Worm (Caenorhabditis elegans) whole organism, mixed stage, embryonic: ENCODE results near the gene srw-140.

Experiments
- M03D4.4 ChIP-seq: sonication (generic microtip); optimal IDR thresholded peaks from 2 replicates; lab custom pipeline; 2017; ENCODE audit warnings: mild to moderate bottlenecking, missing genetic modification characterization, missing compliant biosample characterization
- ceh-39 ChIP-seq: fragments of 150-350 bp; optimal IDR thresholded peaks from 2 replicates; lab custom pipeline; 2014; ENCODE audit warnings: missing biosample characterization, missing genetic modification characterization
- ceh-43 ChIP-seq: fragments of 200-800 bp; sonication (Bioruptor generic); optimal IDR thresholded peaks from 2 replicates; lab custom pipeline; 2018; ENCODE audit warnings: mild to moderate bottlenecking, missing genetic modification characterization, moderate library complexity, missing compliant biosample characterization
- ceh-83 ChIP-seq: fragments of 200-800 bp; sonication (Bioruptor generic); optimal IDR thresholded peaks from 2 replicates; lab custom pipeline; 2018; ENCODE audit warnings: mild to moderate bottlenecking, missing genetic modification characterization, missing compliant biosample characterization
- ces-1 ChIP-seq: fragments of 150-350 bp; optimal IDR thresholded peaks from 2 replicates; lab custom pipeline; 2014; ENCODE audit warnings: missing biosample characterization, missing genetic modification reagents, missing genetic modification characterization
- cnd-1 ChIP-seq: fragments of 200-800 bp; sonication (Bioruptor generic); optimal IDR thresholded peaks from 2 replicates; lab custom pipeline; 2018; ENCODE audit warnings: mild to moderate bottlenecking, missing genetic modification characterization, missing compliant biosample characterization
- drap-1 ChIP-seq: fragments of 200-800 bp; sonication (Bioruptor generic); optimal IDR thresholded peaks from 3 replicates; lab custom pipeline; 2018; ENCODE audit warnings: mild to moderate bottlenecking, missing genetic modification characterization, missing compliant biosample characterization
- elt-1 ChIP-seq: sonication (generic microtip); optimal IDR thresholded peaks from 2 replicates; lab custom pipeline; 2017; ENCODE audit warnings: missing genetic modification characterization, mild to moderate bottlenecking, missing compliant biosample characterization, antibody characterized with exemption, moderate library complexity, borderline replicate concordance; ENCODE audit not compliant: insufficient read depth
- elt-3 ChIP-seq: fragments of 150-350 bp; optimal IDR thresholded peaks from 2 replicates; lab custom pipeline; 2014; ENCODE audit warnings: missing biosample characterization, missing genetic modification characterization
- flh-1 ChIP-seq: fragments of 200-800 bp; sonication (Bioruptor generic); optimal IDR thresholded peaks from 2 replicates; lab custom pipeline; 2018; ENCODE audit warnings: mild to moderate bottlenecking, missing genetic modification characterization, moderate library complexity, missing compliant biosample characterization
- hlh-1 ChIP-seq: fragments of 150-350 bp; optimal IDR thresholded peaks from 2 replicates; lab custom pipeline; 2014; ENCODE audit warnings: missing biosample characterization, missing genetic modification reagents, missing genetic modification characterization
- lin-13 ChIP-seq: fragments of 150-350 bp; optimal IDR thresholded peaks from 2 replicates; lab custom pipeline; 2014; ENCODE audit warnings: missing biosample characterization, missing genetic modification characterization
- lin-32 ChIP-seq: fragments of 200-800 bp; sonication (Bioruptor generic); optimal IDR thresholded peaks from 2 replicates; lab custom pipeline; 2018; ENCODE audit warnings: mild to moderate bottlenecking, missing genetic modification characterization, missing compliant biosample characterization
- lsy-2 ChIP-seq: fragments of 150-350 bp; optimal IDR thresholded peaks from 2 replicates; lab custom pipeline; 2014; ENCODE audit warnings: missing biosample characterization, missing genetic modification characterization
- mab-5 ChIP-seq: fragments of 150-350 bp; optimal IDR thresholded peaks from 2 replicates; lab custom pipeline; 2014; ENCODE audit warnings: missing biosample characterization, missing genetic modification characterization
- mep-1 ChIP-seq: fragments of 150-350 bp; optimal IDR thresholded peaks from 2 replicates; lab custom pipeline; 2017; ENCODE audit warnings: missing biosample characterization, missing genetic modification reagents, missing genetic modification characterization, inconsistent platforms
- mls-2 ChIP-seq: sonication (generic microtip); optimal IDR thresholded peaks from 2 replicates; lab custom pipeline; 2016; ENCODE audit warnings: mild to moderate bottlenecking, missing genetic modification characterization, moderate library complexity, missing compliant biosample characterization
- nhr-12 ChIP-seq: fragments of 150-350 bp; optimal IDR thresholded peaks from 2 replicates; lab custom pipeline; 2014; ENCODE audit warnings: missing biosample characterization, missing genetic modification characterization
- nhr-2 ChIP-seq: fragments of 150-350 bp; optimal IDR thresholded peaks from 2 replicates; lab custom pipeline; 2014; ENCODE audit warnings: missing biosample characterization, missing genetic modification characterization
- nhr-237 ChIP-seq: fragments of 150-350 bp; optimal IDR thresholded peaks from 2 replicates; lab custom pipeline; 2014; ENCODE audit warnings: missing biosample characterization, missing genetic modification characterization
- nhr-28 ChIP-seq: fragments of 150-350 bp; optimal IDR thresholded peaks from 2 replicates; lab custom pipeline; 2014; ENCODE audit warnings: missing biosample characterization, missing genetic modification characterization
- pha-4 ChIP-seq: fragments of 150-350 bp; optimal IDR thresholded peaks from 2 replicates; lab custom pipeline; 2018; ENCODE audit warnings: missing biosample characterization, missing genetic modification reagents, missing genetic modification characterization
- sptf-1 ChIP-seq: sonication (generic microtip); optimal IDR thresholded peaks from 2 replicates; lab custom pipeline; 2017; ENCODE audit warnings: mild to moderate bottlenecking, missing genetic modification characterization, moderate library complexity, missing compliant biosample characterization
- tbx-8 ChIP-seq: fragments of 200-800 bp; sonication (Bioruptor generic); optimal IDR thresholded peaks from 2 replicates; lab custom pipeline; 2018; ENCODE audit warnings: mild to moderate bottlenecking, missing genetic modification characterization, moderate library complexity, missing compliant biosample characterization
- unc-39 ChIP-seq: fragments of 150-350 bp; optimal IDR thresholded peaks from 2 replicates; lab custom pipeline; 2014; ENCODE audit warnings: missing biosample characterization, missing genetic modification characterization
- unc-62 ChIP-seq: fragments of 150-350 bp; optimal IDR thresholded peaks from 2 replicates; lab custom pipeline; 2014; ENCODE audit warnings: missing biosample characterization, missing genetic modification reagents, missing genetic modification characterization
- ztf-11 ChIP-seq: fragments of 150-350 bp; optimal IDR thresholded peaks from 2 replicates; lab custom pipeline; 2014; ENCODE audit warnings: missing biosample characterization, missing genetic modification characterization

The srw-140 gene

DNA sequence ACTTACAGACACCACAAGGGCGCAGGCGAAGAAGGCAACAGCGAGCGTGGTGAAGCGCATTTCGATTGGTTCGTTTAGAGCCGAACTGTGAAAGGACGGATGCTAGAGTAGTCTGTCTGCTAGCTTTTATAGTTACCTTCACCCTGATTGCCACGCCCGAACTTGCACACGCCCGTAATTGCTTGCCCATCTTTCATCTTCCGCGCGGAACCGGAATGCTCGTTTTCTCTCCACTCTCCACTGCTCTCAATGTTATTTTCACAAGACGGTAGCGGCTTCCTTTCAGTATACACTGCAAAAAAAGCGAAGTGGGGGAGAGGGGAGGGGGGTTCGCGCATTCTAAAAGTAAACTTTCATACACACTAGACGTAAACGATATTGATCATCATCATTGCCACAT lies 29.0 kb downstream of the srw-140 start, which contains the start of gene abu-8:
TSS of gene abu-8 (minus strand) at position 101 of the 400 bp plus-strand sequence.
- TF ChIP-seq nhr-12 (tag; lab: Kevin White, UChicago) (no peak), mls-2 (tag; lab: Kevin White, UChicago) (no peak), ceh-43 (no peak), nhr-2 (tag; lab: Kevin White, UChicago) (no peak), unc-62 (GFP tag; lab: Kevin White, UChicago) (no peak), lin-32 (GFP tag; lab: Kevin White, UChicago) (no peak), M03D4.4 (tag; lab: Kevin White, UChicago) (no peak), ztf-11 (no peak)

DNA sequence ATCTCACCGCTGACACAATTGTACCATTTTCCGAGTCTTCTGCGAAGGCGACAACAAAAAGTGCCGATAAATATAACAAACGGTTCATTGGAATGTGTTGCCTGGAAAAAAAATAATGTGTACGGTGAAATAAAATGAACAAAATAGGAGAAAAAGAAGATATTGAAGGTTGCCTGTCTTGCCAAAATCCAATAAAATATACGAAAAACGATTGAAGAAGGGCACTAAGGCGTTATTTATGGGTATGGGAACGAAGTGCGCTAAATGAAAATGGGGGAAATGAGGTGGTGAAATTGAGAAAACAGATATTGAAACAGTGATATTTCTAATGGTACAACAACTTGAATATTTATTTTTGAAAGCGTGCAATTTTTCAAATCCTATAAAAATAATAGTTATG lies 32.7 kb downstream of the srw-140 start, which contains the start of gene Y47A7.2:
TSS of gene Y47A7.2 (minus strand) at position 101 of the 400 bp plus-strand sequence.
- TF ChIP-seq drap-1, result no peak
- no peak for TF ChIP-seq hlh-1 (tag; lab: Kevin White, UChicago)
- TF ChIP-seq flh-1, result no peak
- TF ChIP-seq elt-3, result no peak
- TF ChIP-seq lsy-2, result no peak
- TF ChIP-seq ztf-11, result no peak
- TF ChIP-seq unc-39 (tag; lab: Kevin White, UChicago), result no peak

DNA sequence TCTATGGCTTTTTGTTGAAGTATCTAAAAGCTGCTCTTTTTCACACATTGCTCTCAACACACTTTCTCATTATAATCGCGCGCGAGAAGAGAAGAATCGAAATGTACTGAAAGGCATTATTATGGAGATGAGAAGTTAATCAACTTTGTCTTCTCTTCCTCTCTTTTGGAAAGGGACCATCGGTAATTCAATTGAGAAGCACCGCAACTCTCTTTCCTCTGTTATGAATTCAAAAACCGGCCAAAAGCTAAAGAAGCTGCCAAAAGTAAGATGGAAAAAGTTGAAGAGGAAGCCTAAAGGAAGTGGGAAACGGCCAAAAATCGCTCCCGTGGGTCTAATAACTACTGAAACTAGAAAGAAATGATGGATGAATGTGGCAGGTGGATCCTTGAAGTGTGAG lies 34.7 kb downstream of the srw-140 start:
- TF ChIP-seq nhr-12 (tag; lab: Kevin White, UChicago) (no peak), sptf-1 (tag; lab: Kevin White, UChicago) (no peak), elt-1 (tag; lab: Kevin White, UChicago) (no peak), ces-1 (GFP tag; lab: Kevin White, UChicago) (peak; percentile 99), mep-1 (tag; lab: Kevin White, UChicago) (no peak), nhr-237 (tag; lab: Kevin White, UChicago) (no peak), mab-5 (tag; lab: Kevin White, UChicago) (no peak)

DNA sequence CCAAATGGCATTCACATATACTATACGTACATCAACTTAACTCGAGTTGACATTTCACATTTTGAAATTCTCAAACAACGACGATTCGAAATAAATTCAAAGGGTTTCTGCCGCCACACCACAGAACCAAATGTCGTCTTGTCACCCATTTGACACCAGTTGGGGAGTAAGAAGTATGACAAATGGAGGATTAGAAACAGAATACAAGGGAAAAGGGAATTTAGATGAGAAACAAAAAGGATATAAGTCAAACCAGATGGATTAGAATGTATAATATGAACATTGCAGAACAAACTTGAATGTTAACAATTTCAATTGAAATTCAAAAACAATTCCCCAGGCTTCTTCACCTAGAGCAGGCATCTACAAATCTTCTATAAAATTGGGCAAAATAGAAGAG lies 36.2 kb downstream of the srw-140 start:
- peak; percentile 11 for TF ChIP-seq unc-62 (GFP tag; lab: Kevin White, UChicago)
- TF ChIP-seq drap-1, result no peak
- TF ChIP-seq, all 35 proteins: peak for 1

DNA sequence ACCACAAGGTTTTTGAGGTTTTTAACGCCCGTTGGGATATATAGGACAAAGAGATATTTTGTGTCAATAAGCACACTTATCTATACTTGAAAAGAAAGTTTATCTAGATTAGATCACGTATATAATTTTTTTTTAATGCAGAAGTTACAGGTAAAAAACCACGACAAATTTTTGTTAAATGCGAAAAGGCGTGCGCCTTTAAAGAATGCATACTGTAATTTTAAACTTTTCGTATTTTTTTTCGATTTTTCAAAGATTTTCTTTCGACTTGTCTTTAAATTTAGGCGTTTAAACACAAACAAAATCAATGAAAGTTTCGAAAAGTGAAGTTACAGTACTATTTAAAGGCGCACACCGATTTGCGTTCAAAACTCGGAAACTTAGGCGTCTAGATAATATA lies 38.1 kb downstream of the srw-140 start:
- TF ChIP-seq ces-1 (GFP tag; lab: Kevin White, UChicago) (no peak), lin-32 (GFP tag; lab: Kevin White, UChicago) (no peak), hlh-1 (tag; lab: Kevin White, UChicago) (no peak), cnd-1 (tag; lab: Kevin White, UChicago) (no peak), pha-4 (no peak), mep-1 (tag; lab: Kevin White, UChicago) (no peak), nhr-237 (tag; lab: Kevin White, UChicago) (no peak), nhr-28 (no peak)

DNA sequence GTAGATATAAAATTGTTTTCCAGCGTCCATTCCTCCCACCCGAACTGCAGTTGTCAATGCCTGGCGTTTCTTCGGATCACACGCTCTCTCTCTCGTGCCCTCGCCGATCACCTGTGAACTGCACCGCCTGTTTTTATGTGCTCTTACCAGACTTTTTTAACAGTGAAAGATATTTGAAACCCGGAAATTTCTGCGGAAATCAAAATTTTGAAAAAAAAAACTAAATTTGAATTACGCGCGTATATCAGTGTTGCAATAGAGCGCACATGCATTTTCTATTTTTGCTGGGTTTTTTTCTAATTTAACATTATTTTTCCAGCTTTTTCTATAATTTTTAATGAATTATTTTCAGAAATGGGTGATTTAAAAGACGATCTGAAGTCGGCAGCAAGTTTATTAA lies 38.6 kb downstream of the srw-140 start, which contains the start of gene ttc-37:
TSS of gene ttc-37 (plus strand) at position 349 of the 400 bp plus-strand sequence.
- TF ChIP-seq nhr-237 (tag; lab: Kevin White, UChicago) (peak; percentile 3), lin-13 (tag; lab: Kevin White, UChicago) (no peak)

DNA sequence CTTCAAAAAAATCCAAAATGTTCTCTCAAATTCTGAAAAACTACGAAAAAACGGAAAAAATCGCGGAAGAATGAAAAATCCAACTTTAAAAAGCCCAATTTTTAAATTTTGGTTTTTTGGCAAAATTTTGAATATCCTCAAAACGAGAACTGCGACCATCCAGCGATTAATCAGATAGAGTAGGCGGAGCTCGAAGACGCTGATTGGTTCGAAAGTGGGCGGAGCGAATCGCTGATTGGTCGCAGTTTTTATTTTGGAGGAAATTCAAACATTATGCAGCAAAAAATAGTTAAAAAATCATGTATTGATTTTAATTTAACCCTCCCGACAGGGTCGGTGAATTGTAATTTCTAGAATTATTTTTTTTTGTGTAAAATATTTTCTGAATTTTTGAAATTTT lies 48.1 kb downstream of the srw-140 start:
- TF ChIP-seq elt-1 (tag; lab: Kevin White, UChicago), result no peak
- TF ChIP-seq ceh-83 (GFP tag; lab: Kevin White, UChicago), result no peak
- no peak for TF ChIP-seq mep-1 (tag; lab: Kevin White, UChicago)
- no peak for TF ChIP-seq nhr-237 (tag; lab: Kevin White, UChicago)
- no peak for TF ChIP-seq lin-32 (GFP tag; lab: Kevin White, UChicago)
- no peak for TF ChIP-seq tbx-8
- TF ChIP-seq ceh-39 (tag; lab: Kevin White, UChicago), result no peak
